Fruit fly (Drosophila melanogaster): Measurements from ENCODE around the gene CG16721.

CG16721 gene

DNA sequence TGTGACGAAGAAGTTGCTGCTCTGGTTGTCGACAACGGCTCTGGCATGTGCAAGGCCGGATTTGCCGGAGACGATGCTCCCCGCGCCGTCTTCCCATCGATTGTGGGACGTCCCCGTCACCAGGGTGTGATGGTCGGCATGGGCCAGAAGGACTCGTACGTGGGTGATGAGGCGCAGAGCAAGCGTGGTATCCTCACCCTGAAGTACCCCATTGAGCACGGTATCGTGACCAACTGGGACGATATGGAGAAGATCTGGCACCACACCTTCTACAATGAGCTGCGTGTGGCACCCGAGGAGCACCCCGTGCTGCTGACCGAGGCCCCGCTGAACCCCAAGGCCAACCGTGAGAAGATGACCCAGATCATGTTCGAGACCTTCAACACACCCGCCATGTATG lies 23.0 kb downstream of the CG16721 start:
- TF ChIP-seq CG1620 (GFP tag; optimal IDR thresholded peaks at IDR 0.05), result no peak
- TF ChIP-seq Hr96 (GFP tag; optimal IDR thresholded peaks at IDR 0.05), result no peak

DNA sequence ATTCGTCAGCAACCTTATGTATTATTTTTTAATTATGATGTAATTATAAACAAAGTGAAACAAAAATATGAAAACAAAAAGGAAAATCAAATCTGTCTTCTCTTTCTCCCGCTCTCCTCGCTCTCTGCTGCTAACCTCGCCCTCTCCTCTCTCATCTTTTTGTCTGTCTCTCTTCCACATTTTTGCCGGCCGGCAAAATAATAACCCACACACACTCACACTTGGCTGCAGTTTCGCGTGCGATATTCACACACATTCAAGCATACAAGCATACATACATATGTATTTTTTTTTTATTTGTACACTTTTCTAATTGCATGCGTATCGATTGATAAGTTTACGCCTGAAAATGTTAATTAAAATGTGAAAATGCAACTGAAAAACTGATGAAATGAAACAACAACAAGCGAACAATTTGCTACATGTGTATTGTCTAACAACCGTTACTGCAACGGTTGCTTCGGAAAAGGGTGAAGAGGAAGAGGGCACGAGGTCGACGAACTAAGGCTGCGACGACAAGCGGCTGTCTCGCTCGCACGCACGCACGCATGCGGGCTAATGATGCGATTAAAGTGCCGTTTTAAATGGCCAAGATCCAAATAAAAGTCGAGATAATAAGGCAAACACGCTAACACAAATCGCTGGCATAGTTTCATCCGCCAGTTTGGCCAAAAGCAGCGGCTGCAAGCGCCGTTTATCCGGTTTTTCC lies 24.9 kb downstream of the CG16721 start:
- TF ChIP-seq CG12768 (GFP tag; optimal IDR thresholded peaks at IDR 0.05), result no peak
- TF ChIP-seq CG33017 (tag; optimal IDR thresholded peaks at IDR 0.05), result no peak
- TF ChIP-seq kay (GFP tag; ENCODE audit: borderline replicate concordance), result no peak
- peak; percentile 71 for TF ChIP-seq cic (GFP tag; optimal IDR thresholded peaks at IDR 0.05)
- no peak for TF ChIP-seq toe (GFP tag; optimal IDR thresholded peaks at IDR 0.05)
- TF ChIP-seq Mnt (GFP tag; optimal IDR thresholded peaks at IDR 0.05), result peak; percentile 71
- TF ChIP-seq Crg-1 (GFP tag; optimal IDR thresholded peaks at IDR 0.05), result no peak
- TF ChIP-seq Clk (GFP tag; optimal IDR thresholded peaks at IDR 0.05), result no peak
- TF ChIP-seq Hr96 (GFP tag; optimal IDR thresholded peaks at IDR 0.05), result no peak
- no peak for TF ChIP-seq CG5204 (GFP tag; optimal IDR thresholded peaks at IDR 0.05)
- TF ChIP-seq cnc (optimal IDR thresholded peaks at IDR 0.05), result no peak
- peak; percentile 73 for TF ChIP-seq tj (GFP tag; optimal IDR thresholded peaks at IDR 0.05)
- TF ChIP-seq bab1 (GFP tag; optimal IDR thresholded peaks at IDR 0.05), result no peak
- TF ChIP-seq CG7101 (tag; optimal IDR thresholded peaks at IDR 0.05), result no peak
- no peak for TF ChIP-seq CG11617 (GFP tag; optimal IDR thresholded peaks at IDR 0.05)
- no peak for TF ChIP-seq CG7045 (GFP tag; optimal IDR thresholded peaks at IDR 0.05)
- TF ChIP-seq CG1620 (GFP tag; optimal IDR thresholded peaks at IDR 0.05), result no peak
- TF ChIP-seq ovo (GFP tag; optimal IDR thresholded peaks at IDR 0.05), result peak; percentile 98
- TF ChIP-seq pad (GFP tag; optimal IDR thresholded peaks at IDR 0.05), result no peak
- TF ChIP-seq CG14711 (tag; optimal IDR thresholded peaks at IDR 0.05), result no peak

DNA sequence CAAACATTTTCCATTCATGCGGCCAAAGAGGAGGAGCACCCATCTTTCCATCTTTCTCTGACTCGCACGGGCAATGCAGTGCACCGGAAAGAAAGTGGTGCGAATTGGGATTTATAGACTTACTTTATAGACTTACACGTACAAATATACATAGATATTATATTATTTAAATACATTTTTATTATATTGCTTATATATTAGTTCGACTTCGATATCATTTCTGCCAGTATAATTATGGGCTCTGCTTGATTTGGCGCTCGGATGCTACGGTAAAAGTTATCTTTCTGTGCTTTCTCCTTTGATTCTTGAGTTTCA lies 25.4 kb downstream of the CG16721 start:
- no peak for TF ChIP-seq CG12768 (GFP tag; optimal IDR thresholded peaks at IDR 0.05)

DNA sequence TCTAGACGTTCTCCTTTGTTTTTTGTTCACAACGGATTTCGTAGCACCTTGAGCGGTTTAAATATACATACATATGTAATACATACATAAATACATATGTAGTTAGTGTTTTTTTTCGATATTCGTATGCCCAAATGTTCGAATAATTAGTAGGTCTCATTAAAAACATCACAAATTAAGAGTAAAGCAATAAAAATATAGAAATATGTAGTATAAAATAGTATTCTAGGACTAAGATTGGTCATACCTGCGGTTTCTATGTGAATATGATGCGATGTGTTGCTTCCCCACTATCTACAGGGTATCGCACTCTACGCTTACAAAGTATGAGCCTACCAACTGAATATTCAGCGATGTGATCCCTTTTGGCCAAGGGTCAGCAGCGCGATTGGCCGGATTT lies 25.8 kb downstream of the CG16721 start, which contains the start of gene CG4020:
Gene CG4020 (plus strand): TSS at position 301 of the 400 bp plus-strand sequence.
- no peak for TF ChIP-seq bab1 (GFP tag; optimal IDR thresholded peaks at IDR 0.05)

DNA sequence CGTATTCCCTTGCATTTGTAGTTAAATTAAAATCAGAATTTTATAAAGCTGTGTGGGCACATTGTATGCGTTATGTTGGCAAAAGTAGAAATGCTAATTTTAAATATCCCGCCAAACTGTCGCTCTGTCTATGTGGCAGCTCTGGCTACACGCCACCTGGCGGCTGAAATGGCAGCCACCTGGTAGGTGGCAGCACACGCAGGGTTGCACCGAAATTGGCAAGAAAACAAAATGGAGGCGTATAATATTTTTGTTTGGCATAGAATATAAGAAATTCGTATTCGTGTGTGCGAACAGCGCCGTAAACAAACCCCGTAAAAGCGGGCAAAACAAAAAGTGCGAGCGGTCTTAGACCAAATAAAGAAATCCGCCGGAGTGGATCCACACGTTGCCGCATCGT lies 28.2 kb downstream of the CG16721 start, which contains the start of gene CG12236:
Gene CG12236 (plus strand): TSS at position 220 of the 400 bp plus-strand sequence.
- no peak for TF ChIP-seq cnc (optimal IDR thresholded peaks at IDR 0.05)
- peak; percentile 63 for TF ChIP-seq CG14711 (tag; optimal IDR thresholded peaks at IDR 0.05)
- peak; percentile 50 for TF ChIP-seq CG12768 (GFP tag; optimal IDR thresholded peaks at IDR 0.05)
- TF ChIP-seq CG7045 (GFP tag; optimal IDR thresholded peaks at IDR 0.05), result no peak
- no peak for TF ChIP-seq CG33017 (tag; optimal IDR thresholded peaks at IDR 0.05)
- TF ChIP-seq Mnt (GFP tag; optimal IDR thresholded peaks at IDR 0.05), result peak; percentile 64
- no peak for TF ChIP-seq Hr96 (GFP tag; optimal IDR thresholded peaks at IDR 0.05)
- peak; percentile 85 for TF ChIP-seq bab1 (GFP tag; optimal IDR thresholded peaks at IDR 0.05)
- TF ChIP-seq CG1620 (GFP tag; optimal IDR thresholded peaks at IDR 0.05), result peak; percentile 82
- no peak for TF ChIP-seq CG5204 (GFP tag; optimal IDR thresholded peaks at IDR 0.05)
- TF ChIP-seq toe (GFP tag; optimal IDR thresholded peaks at IDR 0.05), result no peak
- TF ChIP-seq cic (GFP tag; optimal IDR thresholded peaks at IDR 0.05), result peak; percentile 16
- peak; percentile 64 for TF ChIP-seq pad (GFP tag; optimal IDR thresholded peaks at IDR 0.05)
- peak; percentile 32 for TF ChIP-seq tj (GFP tag; optimal IDR thresholded peaks at IDR 0.05)
- TF ChIP-seq kay (GFP tag; ENCODE audit: borderline replicate concordance), result no peak
- peak; percentile 55 for TF ChIP-seq Crg-1 (GFP tag; optimal IDR thresholded peaks at IDR 0.05)
- peak; percentile 63 for TF ChIP-seq CG11617 (GFP tag; optimal IDR thresholded peaks at IDR 0.05)
- peak; percentile 65 for TF ChIP-seq CG7101 (tag; optimal IDR thresholded peaks at IDR 0.05)
- TF ChIP-seq ovo (GFP tag; optimal IDR thresholded peaks at IDR 0.05), result peak; percentile 27
- TF ChIP-seq Clk (GFP tag; optimal IDR thresholded peaks at IDR 0.05), result no peak

DNA sequence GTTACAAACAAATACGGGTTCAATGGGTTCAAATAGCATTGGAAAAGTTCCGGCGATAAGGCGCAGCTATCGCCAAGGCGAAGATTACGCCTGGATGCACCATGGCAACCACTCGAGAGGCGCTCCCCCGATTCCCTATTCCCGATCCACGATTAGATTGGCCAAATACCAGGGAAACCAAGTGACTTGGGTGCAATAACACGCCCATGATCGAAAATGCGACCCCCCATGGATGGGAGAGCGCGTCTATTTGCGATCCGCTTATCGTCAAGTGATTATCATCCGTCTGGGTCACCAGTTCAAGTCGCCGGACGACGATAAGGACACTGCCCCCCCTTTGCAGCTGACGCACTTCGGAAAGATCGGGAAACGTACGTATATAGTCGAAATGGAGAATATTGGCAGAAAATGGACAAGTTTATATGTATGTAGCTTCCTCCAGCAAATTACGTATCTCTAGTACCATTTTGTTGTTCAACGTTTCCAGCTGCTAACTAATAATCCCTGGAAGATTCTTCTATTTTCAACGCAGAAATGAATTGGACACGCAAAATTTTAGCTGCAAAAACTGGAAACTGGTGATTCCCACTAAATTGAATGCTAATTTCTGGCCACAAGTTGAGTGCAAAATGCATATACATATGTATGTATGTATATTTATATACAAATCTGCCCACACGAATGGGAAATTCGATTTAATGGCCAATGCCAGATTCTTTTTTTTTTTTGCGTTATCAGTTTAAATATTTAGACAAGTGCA lies 35.5 kb downstream of the CG16721 start:
- TF ChIP-seq cic (GFP tag; optimal IDR thresholded peaks at IDR 0.05), result peak; percentile 61
- TF ChIP-seq tj (GFP tag; optimal IDR thresholded peaks at IDR 0.05), result peak; percentile 7
- peak; percentile 2 for TF ChIP-seq CG1620 (GFP tag; optimal IDR thresholded peaks at IDR 0.05)
- TF ChIP-seq CG7101 (tag; optimal IDR thresholded peaks at IDR 0.05), result no peak

DNA sequence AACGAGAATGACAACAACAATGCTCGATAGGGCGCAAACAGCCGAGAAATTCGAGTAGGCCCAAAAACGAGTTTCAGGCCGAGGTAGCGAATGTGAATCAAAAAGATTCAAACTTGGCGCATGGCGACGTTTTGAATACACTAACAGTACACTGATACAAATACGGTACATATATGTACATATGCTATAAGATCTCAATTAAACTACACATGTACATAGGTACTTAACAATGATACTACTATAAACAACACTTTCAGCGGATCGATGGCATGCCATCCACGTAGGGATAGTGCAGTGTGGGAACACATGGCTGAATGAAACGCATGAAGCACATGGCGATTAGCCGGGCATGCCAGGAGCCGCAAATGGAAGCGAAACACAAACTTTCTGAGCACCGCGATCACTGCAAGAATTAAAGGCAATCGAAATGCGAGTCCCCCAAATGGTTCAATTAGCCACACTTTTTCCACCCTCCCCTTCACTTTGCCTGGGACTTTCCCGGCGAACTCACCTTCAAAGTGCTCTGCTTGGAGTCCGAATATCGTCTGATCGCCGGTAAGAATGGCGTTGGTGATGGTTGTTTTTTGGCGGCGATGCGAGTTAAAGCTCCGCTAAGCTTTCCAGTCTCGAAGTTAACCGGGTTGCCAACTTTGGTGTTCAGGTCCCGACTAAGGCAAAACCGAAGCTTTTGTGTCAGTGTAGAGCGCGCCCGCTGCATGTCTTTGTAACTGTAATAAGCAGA lies 36.3 kb downstream of the CG16721 start:
- TF ChIP-seq tj (GFP tag; optimal IDR thresholded peaks at IDR 0.05) (no peak), CG11617 (GFP tag; optimal IDR thresholded peaks at IDR 0.05) (no peak), cic (GFP tag; optimal IDR thresholded peaks at IDR 0.05) (peak; percentile 6), CG14711 (tag; optimal IDR thresholded peaks at IDR 0.05) (peak; percentile 40), CG7045 (GFP tag; optimal IDR thresholded peaks at IDR 0.05) (no peak), Mnt (GFP tag; optimal IDR thresholded peaks at IDR 0.05) (peak; percentile 88), bab1 (GFP tag; optimal IDR thresholded peaks at IDR 0.05) (peak; percentile 83)
